Worm (Caenorhabditis elegans) whole organism, L4 larva: ENCODE data around the gene acs-14.

Experiments used
- R02D3.7 ChIP-seq: fragments of 150-350 bp; sonication (generic microtip); optimal IDR thresholded peaks from 3 replicates; lab custom pipeline; 2014; ENCODE audit warnings: missing biosample characterization, missing genetic modification characterization
- Y5F2A.4 ChIP-seq: fragments of 200-800 bp; sonication (Bioruptor generic); optimal IDR thresholded peaks from 2 replicates; lab custom pipeline; 2018; ENCODE audit warnings: mild to moderate bottlenecking, missing genetic modification characterization, missing compliant biosample characterization
- ama-1 ChIP-seq: fragments of 150-350 bp; optimal IDR thresholded peaks from 2 replicates; lab custom pipeline; 2014; ENCODE audit warnings: inconsistent platforms, mixed read lengths
- attf-4 ChIP-seq: sonication (generic microtip); optimal IDR thresholded peaks from 3 replicates; lab custom pipeline; 2017; ENCODE audit warnings: missing biosample characterization, missing genetic modification characterization
- ceh-82 ChIP-seq: sonication (generic microtip); optimal IDR thresholded peaks from 2 replicates; lab custom pipeline; 2017; ENCODE audit warnings: missing biosample characterization, missing genetic modification characterization
- dpl-1 ChIP-seq: fragments of 150-350 bp; optimal IDR thresholded peaks from 2 replicates; lab custom pipeline; 2014; ENCODE audit warnings: missing biosample characterization, missing genetic modification reagents, missing genetic modification characterization
- hlh-30 ChIP-seq: sonication (generic microtip); optimal IDR thresholded peaks from 2 replicates; lab custom pipeline; 2017; ENCODE audit warnings: antibody characterized with exemption, mild to moderate bottlenecking, missing genetic modification characterization, missing compliant biosample characterization; ENCODE audit not compliant: insufficient read depth
- lir-3 ChIP-seq: sonication (generic microtip); optimal IDR thresholded peaks from 2 replicates; lab custom pipeline; 2016; ENCODE audit warnings: mild to moderate bottlenecking, missing genetic modification characterization, missing compliant biosample characterization
- lsy-2 ChIP-seq, 2 experiments: fragments of 150-350 bp in 1 of 2; sonication (generic microtip) in 1 of 2; optimal IDR thresholded peaks; 2 replicates each; lab custom pipeline; 2014 to 2017; ENCODE audit warnings: missing biosample characterization in 2 of 2, missing genetic modification characterization in 2 of 2
- nhr-237 ChIP-seq: sonication (generic microtip); optimal IDR thresholded peaks from 2 replicates; lab custom pipeline; 2017; ENCODE audit warnings: missing biosample characterization, missing genetic modification characterization
- tra-1 ChIP-seq: fragments of 200-800 bp; sonication (Bioruptor generic); IDR thresholded peaks from 2 replicates; pipeline ENCODE4 v1.3.6; 2022; ENCODE audit warnings: missing genetic modification reagents, missing genetic modification characterization, missing compliant biosample characterization
- unc-39 ChIP-seq: sonication (generic microtip); optimal IDR thresholded peaks from 2 replicates; lab custom pipeline; 2017; ENCODE audit warnings: missing biosample characterization, missing genetic modification characterization
- vab-7 ChIP-seq: fragments of 200-800 bp; sonication (Bioruptor generic); IDR thresholded peaks from 2 replicates; pipeline ENCODE4 v1.3.6; 2022; ENCODE audit warnings: missing genetic modification reagents, missing genetic modification characterization, missing compliant biosample characterization
- zip-2 ChIP-seq: fragments of 150-350 bp; optimal IDR thresholded peaks from 2 replicates; lab custom pipeline; 2014; ENCODE audit warnings: missing biosample characterization, missing genetic modification characterization

- TF ChIP-seq hlh-30 (tag; lab: Kevin White, UChicago) = no peak
- TF ChIP-seq attf-4 (tag; lab: Kevin White, UChicago) = no peak
- TF ChIP-seq nhr-237 = no peak
- no peak for TF ChIP-seq lir-3
- no peak for TF ChIP-seq Y5F2A.4 (GFP tag; lab: Kevin White, UChicago)
- TF ChIP-seq zip-2 = no peak
- no peak for TF ChIP-seq vab-7 (GFP tag; lab: Robert Waterston, UW)
- TF ChIP-seq tra-1 = no peak
- TF ChIP-seq unc-39 = no peak
- TF ChIP-seq lsy-2 (tag; optimal IDR thresholded peaks at IDR 0.05; lab: Kevin White, UChicago) = no peak
- TF ChIP-seq dpl-1 (GFP tag; lab: Kevin White, UChicago) = no peak
- TF ChIP-seq ceh-82 = no peak
- no peak for TF ChIP-seq R02D3.7 (tag; lab: Kevin White, UChicago)
- no peak for TF ChIP-seq ama-1 (lab: Kevin White, UChicago)
Measured at ce11 chrV:9492460-9492859, 15.5 kb upstream of the acs-14 start.
